Fruit fly (Drosophila melanogaster): ENCODE measurements around the gene CG32085.
A peak's percentile ranks its signal among the peaks of the same experiment; 100 is the strongest.

CG32085 gene

dm6 chr3L:11683819-11684521 is 3.8 kb upstream of the CG32085 start, which contains the start of gene Sugb (continued):
- TF ChIP-seq gcm (GFP tag; optimal IDR thresholded peaks at IDR 0.05) (peak; percentile 59), CG17568 (GFP tag; optimal IDR thresholded peaks at IDR 0.05) (peak; percentile 61), mam (GFP tag; optimal IDR thresholded peaks at IDR 0.05) (peak; percentile 79), CG11696 (GFP tag; IDR thresholded peaks at IDR 0.05) (no peak), CG8924 (tag; optimal IDR thresholded peaks at IDR 0.05) (peak; percentile 52), wdn (GFP tag; IDR thresholded peaks at IDR 0.05) (no peak), CG3726 (GFP tag; IDR thresholded peaks at IDR 0.05) (no peak), CG14710 (tag; optimal IDR thresholded peaks at IDR 0.05) (peak; percentile 23), maf-S (GFP tag; optimal IDR thresholded peaks at IDR 0.05) (peak; percentile 54), pb (GFP tag; optimal IDR thresholded peaks at IDR 0.05) (peak; percentile 47), so (GFP tag; IDR thresholded peaks at IDR 0.05) (no peak), Antp (GFP tag; optimal IDR thresholded peaks at IDR 0.05) (peak; percentile 41), hth (optimal IDR thresholded peaks at IDR 0.05) (no peak), Side (GFP tag; optimal IDR thresholded peaks at IDR 0.05) (peak; percentile 46), CG3847 (GFP tag; IDR thresholded peaks at IDR 0.05) (peak; percentile 61), E2f2 (GFP tag; IDR thresholded peaks at IDR 0.05) (peak; percentile 50), Trl (optimal IDR thresholded peaks at IDR 0.05) (no peak), Trl (GFP tag; optimal IDR thresholded peaks at IDR 0.05) (peak; percentile 4), crc (GFP tag; optimal IDR thresholded peaks at IDR 0.05) (peak; percentile 38), CG15601 (tag; optimal IDR thresholded peaks at IDR 0.05) (peak; percentile 8), lmd (GFP tag; IDR thresholded peaks at IDR 0.05) (peak; percentile 70; the same call in 1 of the 2 replicates), caup (GFP tag; optimal IDR thresholded peaks at IDR 0.05; ENCODE audit: severe bottlenecking) (peak; percentile 66), Asciz (GFP tag; optimal IDR thresholded peaks at IDR 0.05) (peak; percentile 39), Atf-2 (GFP tag; optimal IDR thresholded peaks at IDR 0.05) (no peak), lbe (GFP tag; optimal IDR thresholded peaks at IDR 0.05) (peak; percentile 62), ro (GFP tag; IDR thresholded peaks at IDR 0.05) (no peak), crol (GFP tag; IDR thresholded peaks at IDR 0.05) (no peak), CG1233 (GFP tag; optimal IDR thresholded peaks at IDR 0.05) (peak; percentile 59), CG10543 (GFP tag; optimal IDR thresholded peaks at IDR 0.05) (peak; percentile 40), trh (GFP tag; optimal IDR thresholded peaks at IDR 0.05) (no peak), lola (GFP tag; optimal IDR thresholded peaks at IDR 0.05) (peak in 1 of 3 experiments; percentile 5), chm (GFP tag; IDR thresholded peaks at IDR 0.05) (no peak), Mad (GFP tag; optimal IDR thresholded peaks at IDR 0.05) (peak; percentile 67), CG2202 (tag; optimal IDR thresholded peaks at IDR 0.05) (peak; percentile 9), phol (tag; optimal IDR thresholded peaks at IDR 0.05) (peak; percentile 27), nom (GFP tag; optimal IDR thresholded peaks at IDR 0.05) (peak; percentile 58), dan (GFP tag; IDR thresholded peaks at IDR 0.05) (no peak), CG15479 (GFP tag; optimal IDR thresholded peaks at IDR 0.05) (no peak), CG34376 (GFP tag; optimal IDR thresholded peaks at IDR 0.05) (peak; percentile 39), Abd-B (GFP tag; optimal IDR thresholded peaks at IDR 0.05) (peak; percentile 60), ap (GFP tag; IDR thresholded peaks at IDR 0.05) (no peak), Dek (tag; optimal IDR thresholded peaks at IDR 0.05) (peak; percentile 57), CG16813 (GFP tag; IDR thresholded peaks at IDR 0.05; ENCODE audit: partially characterized antibody) (peak; percentile 52), lov (optimal IDR thresholded peaks at IDR 0.05) (no peak), lov (GFP tag; IDR thresholded peaks at IDR 0.05) (no peak), sima (GFP tag; optimal IDR thresholded peaks at IDR 0.05) (no peak), CG12299 (tag; optimal IDR thresholded peaks at IDR 0.05) (peak; percentile 65), Lpt (GFP tag; optimal IDR thresholded peaks at IDR 0.05) (no peak), CG10565 (GFP tag; optimal IDR thresholded peaks at IDR 0.05) (no peak), ac (GFP tag; optimal IDR thresholded peaks at IDR 0.05) (no peak), ttk (GFP tag; IDR thresholded peaks at IDR 0.05) (no peak)

Data from whole organism, embryonic.